Worm (Caenorhabditis elegans): Measurements from ENCODE around the gene F55G1.15.
A peak's percentile ranks its signal among the peaks of the same experiment; 100 is the strongest.

ce11 chrIV:7487554-7488456 is 13.4 kb downstream of the F55G1.15 start, which contains the start of the genes his-60 and his-59:
- TF ChIP-seq unc-62 (GFP tag; optimal IDR thresholded peaks at IDR 0.05) = no peak
- no peak for TF ChIP-seq nfya-1 (tag; optimal IDR thresholded peaks at IDR 0.05; ENCODE audit: insufficient read depth)
- TF ChIP-seq pha-4 (tag; optimal IDR thresholded peaks at IDR 0.05) = peak; percentile 43
- TF ChIP-seq nhr-28 (tag; optimal IDR thresholded peaks at IDR 0.05) = no peak
- no peak for TF ChIP-seq nhr-12 (tag; optimal IDR thresholded peaks at IDR 0.05)
- no peak for TF ChIP-seq daf-12 (tag; optimal IDR thresholded peaks at IDR 0.05)
- no peak for TF ChIP-seq jun-1 (tag; optimal IDR thresholded peaks at IDR 0.05)
- no peak for TF ChIP-seq zag-1 (tag; optimal IDR thresholded peaks at IDR 0.05)
- peak; percentile 27 for TF ChIP-seq elt-2 (tag; optimal IDR thresholded peaks at IDR 0.05)
- no peak for TF ChIP-seq ceh-9 (tag; optimal IDR thresholded peaks at IDR 0.05)
- TF ChIP-seq ztf-4 (tag; optimal IDR thresholded peaks at IDR 0.05) = no peak

All from whole organism, L3 larva.